Worm (Caenorhabditis elegans): ENCODE data around the gene F27E5.9.

Gene F27E5.9

ce11 chrII:10144092-10144491, 9.3 kb downstream of the F27E5.9 start, which contains the start of gene F27E5.3:
TSS of gene F27E5.3 (minus strand) at chrII:10144192.
- TF ChIP-seq blmp-1 (tag; optimal IDR thresholded peaks at IDR 0.05) (no peak), ces-1 (GFP tag; optimal IDR thresholded peaks at IDR 0.05) (no peak), ceh-83 (GFP tag; optimal IDR thresholded peaks at IDR 0.05) (no peak), nhr-2 (tag; optimal IDR thresholded peaks at IDR 0.05) (peak; percentile 40), unc-39 (tag; optimal IDR thresholded peaks at IDR 0.05) (no peak), ztf-11 (tag; optimal IDR thresholded peaks at IDR 0.05) (no peak), unc-62 (GFP tag; optimal IDR thresholded peaks at IDR 0.05) (no peak), mep-1 (tag; optimal IDR thresholded peaks at IDR 0.05) (no peak)

DNA sequence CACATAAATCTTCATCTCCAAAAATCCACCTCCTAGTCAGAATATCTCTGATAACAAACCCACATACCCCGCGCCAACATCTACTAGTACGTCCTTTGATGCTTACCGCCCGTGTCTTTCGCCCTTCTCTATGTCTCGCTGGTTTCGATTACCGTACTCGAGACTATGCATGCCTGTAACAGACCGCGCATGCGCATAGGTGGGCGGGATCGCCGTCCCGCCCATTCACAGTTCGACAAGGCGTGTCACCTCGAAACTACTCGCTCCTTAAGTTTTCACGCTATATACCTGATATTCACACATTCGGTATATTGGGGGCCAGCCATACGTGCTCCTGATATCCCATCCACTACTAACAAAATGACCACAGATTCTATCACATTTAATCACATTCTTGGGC, 11.7 kb downstream of the F27E5.9 start, which contains the start of gene pax-3:
Gene pax-3 (plus strand): TSS at position 83 of the 400 bp plus-strand sequence.
- no peak for TF ChIP-seq pha-4 (tag; optimal IDR thresholded peaks at IDR 0.05)
- TF ChIP-seq lsy-2 (tag; optimal IDR thresholded peaks at IDR 0.05) = peak; percentile 71
- TF ChIP-seq ces-1 (GFP tag; optimal IDR thresholded peaks at IDR 0.05) = no peak

ce11 chrII:10147502-10147901, 12.8 kb downstream of the F27E5.9 start:
- TF ChIP-seq elt-3 (tag; optimal IDR thresholded peaks at IDR 0.05) (no peak), ces-1 (GFP tag; optimal IDR thresholded peaks at IDR 0.05) (no peak), ceh-43 (GFP tag; optimal IDR thresholded peaks at IDR 0.05) (no peak), ceh-39 (tag; optimal IDR thresholded peaks at IDR 0.05) (no peak), blmp-1 (tag; optimal IDR thresholded peaks at IDR 0.05) (no peak), drap-1 (GFP tag; optimal IDR thresholded peaks at IDR 0.05) (no peak), zip-8 (tag; optimal IDR thresholded peaks at IDR 0.05) (no peak), lsy-2 (tag; optimal IDR thresholded peaks at IDR 0.05) (no peak), bed-3 (GFP tag; optimal IDR thresholded peaks at IDR 0.05) (no peak)

DNA sequence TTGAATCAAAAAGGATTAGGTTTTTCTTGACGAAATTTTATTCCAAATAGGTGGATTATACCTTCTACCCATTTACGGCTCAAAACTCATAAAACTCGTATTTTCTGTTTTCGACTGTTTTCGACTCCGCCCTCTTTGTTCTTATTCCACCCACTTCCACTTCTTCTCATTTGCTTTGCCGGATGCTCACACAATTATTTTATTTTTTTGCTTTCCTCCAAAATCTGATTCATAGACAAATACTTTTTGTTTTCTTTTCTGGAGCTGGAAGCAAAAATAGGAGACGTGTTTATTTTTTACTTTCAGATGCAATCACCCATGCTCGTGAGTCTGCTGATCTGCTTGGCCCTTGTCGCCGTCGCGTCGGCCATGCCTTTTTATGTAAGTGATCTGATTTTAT, 20.4 kb downstream of the F27E5.9 start, which contains the start of gene nlp-63:
Gene nlp-63 (plus strand): TSS at position 301 of the 400 bp plus-strand sequence.
- TF ChIP-seq nhr-12 (tag; optimal IDR thresholded peaks at IDR 0.05) (no peak), drap-1 (GFP tag; optimal IDR thresholded peaks at IDR 0.05) (no peak), nhr-28 (tag; optimal IDR thresholded peaks at IDR 0.05) (no peak), lin-13 (tag; optimal IDR thresholded peaks at IDR 0.05) (no peak), unc-120 (tag; optimal IDR thresholded peaks at IDR 0.05; ENCODE audit: poor library complexity, severe bottlenecking) (no peak)

DNA sequence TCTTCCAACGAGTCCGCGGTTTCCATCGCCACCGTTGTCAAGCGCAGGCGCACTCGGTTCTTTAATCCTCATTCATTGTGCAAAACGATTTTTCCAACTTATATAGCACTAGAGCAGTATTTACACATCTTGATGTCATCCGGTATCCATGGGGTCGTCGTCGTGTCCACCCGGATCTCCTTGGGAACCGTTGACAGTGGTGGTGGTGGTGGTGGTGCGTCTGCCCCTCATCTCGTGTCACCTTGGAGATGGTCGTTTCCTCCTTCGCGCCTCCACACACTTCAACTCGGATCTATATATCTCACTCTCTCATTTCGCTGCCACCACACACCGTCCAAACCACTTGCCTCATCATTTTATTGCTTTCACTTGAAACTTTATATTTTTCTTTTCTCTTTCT, 28.0 kb downstream of the F27E5.9 start:
- no peak for TF ChIP-seq lin-13 (tag; optimal IDR thresholded peaks at IDR 0.05)
- TF ChIP-seq ceh-83 (GFP tag; optimal IDR thresholded peaks at IDR 0.05) = no peak
- no peak for TF ChIP-seq ham-2 (GFP tag; optimal IDR thresholded peaks at IDR 0.05)
- no peak for TF ChIP-seq sem-2 (GFP tag; optimal IDR thresholded peaks at IDR 0.05)
- TF ChIP-seq blmp-1 (tag; optimal IDR thresholded peaks at IDR 0.05) = no peak
- no peak for TF ChIP-seq zip-8 (tag; optimal IDR thresholded peaks at IDR 0.05)
- TF ChIP-seq sptf-1 (tag; optimal IDR thresholded peaks at IDR 0.05) = no peak
- no peak for TF ChIP-seq tbx-8 (GFP tag; optimal IDR thresholded peaks at IDR 0.05)
- TF ChIP-seq unc-39 (tag; optimal IDR thresholded peaks at IDR 0.05) = no peak
- no peak for TF ChIP-seq cnd-1 (tag; optimal IDR thresholded peaks at IDR 0.05)
- no peak for TF ChIP-seq ceh-39 (tag; optimal IDR thresholded peaks at IDR 0.05)
- no peak for TF ChIP-seq mab-5 (tag; optimal IDR thresholded peaks at IDR 0.05)
- TF ChIP-seq nhr-28 (tag; optimal IDR thresholded peaks at IDR 0.05) = no peak
- TF ChIP-seq flh-1 (GFP tag; optimal IDR thresholded peaks at IDR 0.05) = no peak
- TF ChIP-seq drap-1 (GFP tag; optimal IDR thresholded peaks at IDR 0.05) = no peak

DNA sequence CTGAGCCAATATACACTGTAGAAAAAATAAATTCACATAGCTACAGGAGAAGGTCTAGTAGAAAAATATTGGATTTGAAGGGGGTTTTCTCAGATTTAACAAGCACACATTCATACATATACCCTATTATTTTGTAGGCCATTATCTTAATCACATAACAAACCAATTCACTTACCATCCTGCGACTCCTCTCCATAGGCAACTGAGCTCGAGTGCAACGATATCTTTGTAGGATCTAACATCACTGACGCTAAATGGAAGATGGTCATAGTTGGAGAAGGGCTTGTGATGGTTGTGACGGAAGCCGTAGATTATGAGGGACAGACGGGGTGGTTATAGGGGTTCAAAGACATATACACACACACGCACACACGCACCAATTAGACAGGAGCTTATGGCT, 29.4 kb downstream of the F27E5.9 start:
- no peak for TF ChIP-seq ces-1 (GFP tag; optimal IDR thresholded peaks at IDR 0.05)

DNA sequence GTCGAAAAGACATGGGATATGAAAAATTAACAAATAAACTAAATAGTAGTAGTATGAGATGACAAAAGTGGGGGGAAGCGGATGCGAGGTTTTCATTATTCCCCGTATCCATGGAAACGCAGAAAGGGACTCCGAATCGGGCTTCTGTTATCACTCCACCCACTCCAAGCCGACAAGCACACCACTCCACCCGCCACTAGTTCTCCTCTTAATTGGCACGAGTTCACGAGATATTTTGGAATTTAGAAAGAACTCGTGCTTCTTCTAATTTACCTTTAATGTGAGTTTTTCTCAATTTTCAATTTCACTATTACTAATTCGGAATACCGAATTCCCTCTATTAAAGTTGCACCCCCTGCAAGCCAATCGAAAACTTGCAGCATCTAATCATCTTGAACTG, 31.6 kb downstream of the F27E5.9 start:
- no peak for TF ChIP-seq mep-1 (tag; optimal IDR thresholded peaks at IDR 0.05)
- no peak for TF ChIP-seq flh-1 (GFP tag; optimal IDR thresholded peaks at IDR 0.05)
- TF ChIP-seq elt-1 (tag; optimal IDR thresholded peaks at IDR 0.05; ENCODE audit: borderline replicate concordance, insufficient read depth) = no peak
- TF ChIP-seq ceh-43 (GFP tag; optimal IDR thresholded peaks at IDR 0.05) = no peak
- TF ChIP-seq ztf-11 (tag; optimal IDR thresholded peaks at IDR 0.05) = no peak
- TF ChIP-seq M03D4.4 (tag; optimal IDR thresholded peaks at IDR 0.05) = no peak
- no peak for TF ChIP-seq lsy-2 (tag; optimal IDR thresholded peaks at IDR 0.05)
- no peak for TF ChIP-seq hlh-1 (tag; optimal IDR thresholded peaks at IDR 0.05)
- TF ChIP-seq unc-62 (GFP tag; optimal IDR thresholded peaks at IDR 0.05) = no peak
- TF ChIP-seq bed-3 (GFP tag; optimal IDR thresholded peaks at IDR 0.05) = no peak
- no peak for TF ChIP-seq nhr-237 (tag; optimal IDR thresholded peaks at IDR 0.05)
- no peak for TF ChIP-seq sem-2 (GFP tag; optimal IDR thresholded peaks at IDR 0.05)
- no peak for TF ChIP-seq mab-5 (tag; optimal IDR thresholded peaks at IDR 0.05)
- TF ChIP-seq nhr-2 (tag; optimal IDR thresholded peaks at IDR 0.05) = no peak
- TF ChIP-seq nhr-28 (tag; optimal IDR thresholded peaks at IDR 0.05) = no peak
- TF ChIP-seq nhr-76 (tag; optimal IDR thresholded peaks at IDR 0.05) = no peak
- TF ChIP-seq pha-4 (tag; optimal IDR thresholded peaks at IDR 0.05) = no peak
- TF ChIP-seq elt-3 (tag; optimal IDR thresholded peaks at IDR 0.05) = no peak
- no peak for TF ChIP-seq zip-8 (tag; optimal IDR thresholded peaks at IDR 0.05)
- no peak for TF ChIP-seq tbx-8 (GFP tag; optimal IDR thresholded peaks at IDR 0.05)
